Worm (Caenorhabditis elegans): ENCODE measurements around the gene Y62E10A.13.

DNA sequence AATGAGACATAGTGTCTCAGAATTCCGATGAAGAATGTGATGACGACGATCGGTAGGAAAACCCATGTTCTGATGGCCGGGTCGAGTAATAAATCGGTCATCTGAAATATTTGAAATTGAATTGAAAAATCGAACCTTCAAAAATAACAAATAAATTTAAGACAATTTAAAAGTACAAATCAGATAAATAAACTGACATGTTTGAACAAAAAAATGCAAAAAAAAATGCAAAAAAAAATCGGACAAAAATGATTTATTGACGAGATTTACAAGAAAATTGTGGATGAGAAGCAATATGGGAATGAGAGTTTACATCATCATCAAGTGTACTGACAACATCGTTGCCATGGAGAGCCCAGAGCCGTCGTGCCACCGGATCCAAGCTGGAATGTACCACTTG, 17.0 kb downstream of the Y62E10A.13 start, which contains the start of gene emc-3:
- TF ChIP-seq him-1 (tag; optimal IDR thresholded peaks at IDR 0.05) (no peak), dao-5 (tag; optimal IDR thresholded peaks at IDR 0.05) (no peak), W03F9.2 (tag; optimal IDR thresholded peaks at IDR 0.05) (no peak)

Data from whole organism, L4/young adult.